Worm (Caenorhabditis elegans) whole organism, midembryonic: ENCODE results near the gene T23D5.3.

Experiments
- T22C8.4 ChIP-seq: fragments of 200-800 bp; sonication (Bioruptor generic); IDR thresholded peaks from 2 replicates; pipeline ENCODE4 v1.3.6; 2022; ENCODE audit warnings: missing genetic modification characterization, missing compliant biosample characterization
- cog-1 ChIP-seq: sonication (generic microtip); optimal IDR thresholded peaks from 2 replicates; lab custom pipeline; 2016; ENCODE audit warnings: missing genetic modification characterization, missing compliant biosample characterization
- flt-1 ChIP-seq: fragments of 200-800 bp; sonication (Bioruptor generic); IDR thresholded peaks from 2 replicates; pipeline ENCODE4 v1.3.6; 2022; ENCODE audit warnings: missing genetic modification characterization, missing compliant biosample characterization
- klf-2 ChIP-seq: fragments of 200-800 bp; sonication (Bioruptor generic); conservative IDR thresholded peaks from 2 replicates; pipeline ENCODE4 v1.3.6; 2022; ENCODE audit warnings: missing genetic modification reagents, missing genetic modification characterization, missing compliant biosample characterization
- med-1 ChIP-seq: sonication (generic microtip); optimal IDR thresholded peaks from 2 replicates; lab custom pipeline; 2017; ENCODE audit warnings: missing genetic modification characterization, mild to moderate bottlenecking, missing compliant biosample characterization, antibody characterized with exemption, missing genetic modification reagents; ENCODE audit not compliant: insufficient read depth
- ref-1 ChIP-seq: fragments of 200-800 bp; sonication (Bioruptor generic); conservative IDR thresholded peaks from 2 replicates; pipeline ENCODE4 v1.3.6; 2022; ENCODE audit warnings: missing genetic modification reagents, missing genetic modification characterization, missing compliant biosample characterization
- tab-1 ChIP-seq: fragments of 200-800 bp; sonication (Bioruptor generic); IDR thresholded peaks from 2 replicates; pipeline ENCODE4 v1.3.6; 2022; ENCODE audit warnings: missing genetic modification characterization, missing compliant biosample characterization
- ztf-23 ChIP-seq: fragments of 200-800 bp; sonication (Bioruptor generic); IDR thresholded peaks from 2 replicates; pipeline ENCODE4 v1.3.6; 2022; ENCODE audit warnings: missing genetic modification reagents, missing genetic modification characterization, missing compliant biosample characterization
- ztf-29 ChIP-seq: fragments of 200-800 bp; sonication (Bioruptor generic); IDR thresholded peaks from 2 replicates; pipeline ENCODE4 v1.3.6; 2022; ENCODE audit warnings: missing genetic modification reagents, missing genetic modification characterization, missing compliant biosample characterization

Gene T23D5.3

ce11 chrV:15716679-15717078 is 16.8 kb downstream of the T23D5.3 start, which contains the start of gene Y6E2A.4:
Y6E2A.4 (minus strand) TSS chrV:15716779.
- TF ChIP-seq T22C8.4 (GFP tag; lab: Robert Waterston, UW) = no peak
- no peak for TF ChIP-seq flt-1 (GFP tag; lab: Robert Waterston, UW)
- TF ChIP-seq ztf-29 (GFP tag; lab: Robert Waterston, UW) = no peak
- no peak for TF ChIP-seq klf-2 (GFP tag; lab: Robert Waterston, UW)
- TF ChIP-seq ztf-23 = no peak
- no peak for TF ChIP-seq cog-1 (tag; lab: Kevin White, UChicago)
- no peak for TF ChIP-seq med-1 (GFP tag; lab: Kevin White, UChicago)
- TF ChIP-seq ref-1 = no peak
- no peak for TF ChIP-seq tab-1 (GFP tag; lab: Robert Waterston, UW)

- TF ChIP-seq med-1 (GFP tag; lab: Kevin White, UChicago) (no peak), flt-1 (GFP tag; lab: Robert Waterston, UW) (no peak), ztf-23 (no peak), T22C8.4 (GFP tag; lab: Robert Waterston, UW) (no peak), tab-1 (GFP tag; lab: Robert Waterston, UW) (no peak), ztf-29 (GFP tag; lab: Robert Waterston, UW) (no peak), ref-1 (no peak), cog-1 (tag; lab: Kevin White, UChicago) (no peak), klf-2 (GFP tag; lab: Robert Waterston, UW) (no peak)
These were observed 17.8 kb downstream of the T23D5.3 start for ce11 chrV:15715636-15716035.

- TF ChIP-seq cog-1 (tag; lab: Kevin White, UChicago) (no peak), T22C8.4 (GFP tag; lab: Robert Waterston, UW) (no peak), ref-1 (no peak), ztf-29 (GFP tag; lab: Robert Waterston, UW) (no peak), flt-1 (GFP tag; lab: Robert Waterston, UW) (no peak), ztf-23 (no peak), klf-2 (GFP tag; lab: Robert Waterston, UW) (no peak), tab-1 (GFP tag; lab: Robert Waterston, UW) (no peak), med-1 (GFP tag; lab: Kevin White, UChicago) (no peak)
These were observed 21.1 kb downstream of the T23D5.3 start for ce11 chrV:15712385-15712784.

DNA sequence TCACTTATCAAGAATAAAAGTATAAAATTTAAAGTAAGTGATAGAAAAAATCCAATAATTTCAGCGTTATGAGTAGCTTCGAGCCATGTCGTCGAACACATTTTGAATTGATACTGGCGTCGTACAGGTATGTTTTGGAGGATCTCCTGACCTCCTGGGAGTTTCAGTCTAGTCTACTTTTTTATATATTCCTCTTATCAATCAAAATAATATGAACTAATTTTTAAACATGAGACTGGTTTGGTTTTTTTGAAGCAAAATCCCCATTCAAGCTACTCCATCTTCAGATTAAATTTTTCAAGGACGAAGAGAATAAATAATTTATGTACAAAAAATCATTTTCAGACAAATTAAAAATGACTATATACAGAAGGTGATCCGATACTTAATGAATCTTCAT is 21.6 kb downstream of the T23D5.3 start, which contains the start of gene str-101:
str-101 (minus strand) TSS at position 101 of the 400 bp plus-strand sequence.
- TF ChIP-seq ref-1 (no peak), klf-2 (GFP tag; lab: Robert Waterston, UW) (no peak), tab-1 (GFP tag; lab: Robert Waterston, UW) (no peak), ztf-29 (GFP tag; lab: Robert Waterston, UW) (no peak), flt-1 (GFP tag; lab: Robert Waterston, UW) (no peak), cog-1 (tag; lab: Kevin White, UChicago) (no peak), med-1 (GFP tag; lab: Kevin White, UChicago) (no peak), T22C8.4 (GFP tag; lab: Robert Waterston, UW) (no peak), ztf-23 (no peak)

DNA sequence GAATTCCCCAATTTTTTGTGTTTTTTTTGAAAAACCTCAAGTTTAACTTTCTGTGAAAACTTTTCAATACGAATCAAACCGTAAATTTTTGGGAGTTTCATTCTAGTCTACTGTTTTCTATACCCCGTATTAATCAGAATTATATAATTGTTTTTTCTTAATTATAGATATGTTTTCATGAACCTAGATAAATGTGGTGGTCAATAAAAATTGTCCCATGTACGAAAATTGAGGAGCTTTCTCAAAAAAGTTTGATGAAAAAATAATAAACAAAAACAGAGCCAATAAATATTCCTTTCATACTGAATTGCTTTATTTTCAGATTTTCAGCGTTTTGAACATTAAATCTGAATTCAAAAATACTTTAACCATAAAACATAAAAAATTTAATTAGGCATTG is 23.1 kb downstream of the T23D5.3 start, which contains the start of gene Y6E2A.1:
Y6E2A.1 (minus strand) TSS at position 101 of the 400 bp plus-strand sequence.
- no peak for TF ChIP-seq ref-1
- TF ChIP-seq klf-2 (GFP tag; lab: Robert Waterston, UW) = no peak
- TF ChIP-seq T22C8.4 (GFP tag; lab: Robert Waterston, UW) = no peak
- no peak for TF ChIP-seq cog-1 (tag; lab: Kevin White, UChicago)
- no peak for TF ChIP-seq ztf-23
- TF ChIP-seq ztf-29 (GFP tag; lab: Robert Waterston, UW) = no peak
- TF ChIP-seq flt-1 (GFP tag; lab: Robert Waterston, UW) = no peak

DNA sequence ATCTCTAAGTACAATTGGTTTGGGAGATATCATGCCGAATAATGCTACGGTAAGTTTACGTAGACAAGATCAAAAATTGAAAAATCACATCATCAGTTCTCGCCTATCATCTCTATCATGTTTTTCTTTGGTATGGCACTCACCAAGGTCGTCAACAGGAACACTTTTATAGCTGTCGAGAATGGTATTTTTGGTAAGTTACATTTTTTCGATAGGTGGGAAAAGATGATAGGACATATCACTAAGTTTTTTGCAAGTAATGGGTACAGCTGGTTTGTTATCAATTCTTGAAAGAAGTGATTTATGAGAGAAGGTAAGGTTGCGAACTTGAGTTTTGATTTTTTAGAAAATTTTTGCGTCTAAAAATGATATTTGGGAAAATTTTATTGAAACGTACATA is 25.5 kb downstream of the T23D5.3 start:
- TF ChIP-seq T22C8.4 (GFP tag; lab: Robert Waterston, UW) (no peak), klf-2 (GFP tag; lab: Robert Waterston, UW) (no peak), tab-1 (GFP tag; lab: Robert Waterston, UW) (no peak), med-1 (GFP tag; lab: Kevin White, UChicago) (no peak), ztf-23 (no peak), ztf-29 (GFP tag; lab: Robert Waterston, UW) (no peak), cog-1 (tag; lab: Kevin White, UChicago) (no peak), flt-1 (GFP tag; lab: Robert Waterston, UW) (no peak), ref-1 (no peak)

DNA sequence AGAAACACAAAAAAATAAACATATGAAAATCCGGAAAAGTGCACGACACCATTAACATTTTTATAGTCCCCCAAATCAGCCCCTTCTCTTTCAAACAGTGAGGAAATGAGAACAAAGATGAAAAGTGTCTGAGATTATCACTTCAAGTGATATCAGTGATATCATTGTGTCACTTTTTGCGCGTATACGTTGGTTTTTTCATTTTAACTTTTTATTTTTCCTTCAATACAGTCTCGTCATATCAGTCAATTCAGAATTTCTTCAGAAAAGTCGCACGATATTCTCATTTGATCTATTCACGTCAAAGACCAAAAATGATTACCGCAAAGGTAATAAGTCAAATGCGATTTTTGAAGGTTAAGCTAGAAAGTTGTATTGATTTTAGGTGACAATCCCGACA is 28.7 kb downstream of the T23D5.3 start, which contains the start of gene twk-34:
twk-34 (plus strand) TSS at position 216 of the 400 bp plus-strand sequence.
- TF ChIP-seq klf-2 (GFP tag; lab: Robert Waterston, UW) (no peak), flt-1 (GFP tag; lab: Robert Waterston, UW) (no peak), ztf-23 (no peak), T22C8.4 (GFP tag; lab: Robert Waterston, UW) (no peak), med-1 (GFP tag; lab: Kevin White, UChicago) (no peak), ztf-29 (GFP tag; lab: Robert Waterston, UW) (no peak), ref-1 (no peak), tab-1 (GFP tag; lab: Robert Waterston, UW) (no peak), cog-1 (tag; lab: Kevin White, UChicago) (no peak)

ce11 chrV:15702263-15702662 is 31.2 kb downstream of the T23D5.3 start, which contains the start of gene nhr-53:
nhr-53 (minus strand) TSS chrV:15702363.
- no peak for TF ChIP-seq med-1 (GFP tag; lab: Kevin White, UChicago)
- no peak for TF ChIP-seq flt-1 (GFP tag; lab: Robert Waterston, UW)
- no peak for TF ChIP-seq ztf-29 (GFP tag; lab: Robert Waterston, UW)
- TF ChIP-seq tab-1 (GFP tag; lab: Robert Waterston, UW) = no peak
- TF ChIP-seq cog-1 (tag; lab: Kevin White, UChicago) = no peak
- no peak for TF ChIP-seq ref-1

- TF ChIP-seq ztf-29 (GFP tag; lab: Robert Waterston, UW) (no peak), cog-1 (tag; lab: Kevin White, UChicago) (no peak), klf-2 (GFP tag; lab: Robert Waterston, UW) (no peak), flt-1 (GFP tag; lab: Robert Waterston, UW) (no peak), tab-1 (GFP tag; lab: Robert Waterston, UW) (no peak), T22C8.4 (GFP tag; lab: Robert Waterston, UW) (no peak), med-1 (GFP tag; lab: Kevin White, UChicago) (no peak), ztf-23 (no peak), ref-1 (no peak)
These were observed 33.7 kb downstream of the T23D5.3 start, which contains the start of gene nhr-199 for ce11 chrV:15699799-15700198. nhr-199 (minus strand) TSS chrV:15699899.
